Worm (Caenorhabditis elegans) whole organism, young adult: Measurements from ENCODE around the gene cyn-16.

Experiments
- B0035.1 ChIP-seq: sonication (generic microtip); optimal IDR thresholded peaks from 2 replicates; lab custom pipeline; 2016; ENCODE audit warnings: missing genetic modification characterization, mild to moderate bottlenecking, missing compliant biosample characterization, missing genotype, missing genetic modification reagents
- C06A6.2 ChIP-seq: fragments of 200-800 bp; sonication (Bioruptor generic); conservative IDR thresholded peaks from 2 replicates; pipeline ENCODE4 v1.3.6; 2022; ENCODE audit warnings: missing genetic modification characterization, missing compliant biosample characterization
- C17E4.6 ChIP-seq: fragments of 200-800 bp; sonication (Bioruptor generic); IDR thresholded peaks from 2 replicates; pipeline ENCODE4 v1.3.6; 2022; ENCODE audit warnings: missing genetic modification reagents, missing genetic modification characterization, missing compliant biosample characterization
- D2030.7 ChIP-seq: fragments of 200-800 bp; sonication (Bioruptor generic); IDR thresholded peaks from 2 replicates; pipeline ENCODE4 v1.3.6; 2022; ENCODE audit warnings: missing genetic modification reagents, missing genetic modification characterization, missing compliant biosample characterization
- F39B2.1 ChIP-seq: fragments of 200-800 bp; sonication (Bioruptor generic); IDR thresholded peaks from 2 replicates; pipeline ENCODE4 v1.3.6; 2022; ENCODE audit warnings: missing genetic modification reagents, missing genetic modification characterization, missing compliant biosample characterization
- F57C9.4 ChIP-seq: sonication (generic microtip); optimal IDR thresholded peaks from 2 replicates; lab custom pipeline; 2017; ENCODE audit warnings: mild to moderate bottlenecking, missing genetic modification characterization, missing compliant biosample characterization
- K11D2.4 ChIP-seq: fragments of 200-800 bp; sonication (Bioruptor generic); IDR thresholded peaks from 2 replicates; pipeline ENCODE4 v1.3.6; 2022; ENCODE audit warnings: missing genetic modification reagents, missing genetic modification characterization, missing compliant biosample characterization
- K12H6.12 ChIP-seq: fragments of 200-800 bp; sonication (Bioruptor generic); optimal IDR thresholded peaks from 2 replicates; lab custom pipeline; 2018; ENCODE audit warnings: mild to moderate bottlenecking, missing genetic modification characterization, missing compliant biosample characterization
- T07F8.4 ChIP-seq: sonication (generic microtip); optimal IDR thresholded peaks from 2 replicates; lab custom pipeline; 2016; ENCODE audit warnings: mild to moderate bottlenecking, missing genetic modification characterization, moderate library complexity, missing compliant biosample characterization
- Y53G8AR.9 ChIP-seq: fragments of 200-800 bp; sonication (Bioruptor generic); conservative IDR thresholded peaks from 2 replicates; pipeline ENCODE4 v1.3.6; 2022; ENCODE audit warnings: missing genetic modification reagents, missing genetic modification characterization, missing compliant biosample characterization
- Y67H2A.10 ChIP-seq: fragments of 200-800 bp; sonication (Bioruptor generic); conservative IDR thresholded peaks from 2 replicates; pipeline ENCODE4 v1.3.6; 2022; ENCODE audit warnings: missing genetic modification reagents, missing genetic modification characterization, missing compliant biosample characterization
- Y79H2A.3 ChIP-seq: fragments of 200-800 bp; sonication (Bioruptor generic); conservative IDR thresholded peaks from 2 replicates; pipeline ENCODE4 v1.3.6; 2022; ENCODE audit warnings: missing genetic modification reagents, missing genetic modification characterization, missing compliant biosample characterization
- ama-1 ChIP-seq, 3 experiments: fragments of 150-350 bp in 1 of 3; sonication (generic microtip) in 2 of 3; optimal IDR thresholded peaks; 2 replicates each; lab custom pipeline; 2014 to 2018; ENCODE audit warnings: missing biosample characterization in 2 of 3, missing genetic modification characterization in 2 of 3, missing genetic modification reagents in 2 of 3
- atf-7 ChIP-seq: sonication (generic microtip); optimal IDR thresholded peaks from 2 replicates; lab custom pipeline; 2017; ENCODE audit warnings: mild to moderate bottlenecking, missing genetic modification characterization, missing compliant biosample characterization
- bed-1 ChIP-seq: fragments of 200-800 bp; sonication (Bioruptor generic); IDR thresholded peaks from 2 replicates; pipeline ENCODE4 v1.3.6; 2022; ENCODE audit warnings: missing genetic modification reagents, missing genetic modification characterization, missing compliant biosample characterization
- ccch-3 ChIP-seq: fragments of 200-800 bp; sonication (Bioruptor generic); optimal IDR thresholded peaks from 2 replicates; lab custom pipeline; 2018; ENCODE audit warnings: mild to moderate bottlenecking, missing genetic modification characterization, missing compliant biosample characterization
- cebp-1 ChIP-seq, 2 experiments: fragments of 200-800 bp in 1 of 2; sonication (Bioruptor generic) in 1 of 2; sonication (generic microtip) in 1 of 2; IDR thresholded peaks in 1 of 2; optimal IDR thresholded peaks in 1 of 2; 2 replicates each; pipeline versions ENCODE4 v1.3.6 to Lab custom; 2017 to 2022; ENCODE audit warnings: missing compliant biosample characterization in 2 of 2, missing genetic modification characterization in 2 of 2, mild to moderate bottlenecking in 1 of 2, missing genetic modification reagents in 1 of 2, moderate library complexity in 1 of 2
- ceh-40 ChIP-seq: fragments of 200-800 bp; sonication (Bioruptor generic); IDR thresholded peaks from 2 replicates; pipeline ENCODE4 v1.3.6; 2022; ENCODE audit warnings: missing genetic modification characterization, missing compliant biosample characterization
- ceh-79 ChIP-seq: sonication (generic microtip); optimal IDR thresholded peaks from 2 replicates; lab custom pipeline; 2017; ENCODE audit warnings: mild to moderate bottlenecking, missing genetic modification characterization, missing compliant biosample characterization
- dox-1 ChIP-seq: fragments of 200-800 bp; sonication (Bioruptor generic); IDR thresholded peaks from 2 replicates; pipeline ENCODE4 v1.3.6; 2022; ENCODE audit warnings: missing genetic modification reagents, missing genetic modification characterization, missing compliant biosample characterization
- dpff-1 ChIP-seq: sonication (generic microtip); optimal IDR thresholded peaks from 2 replicates; lab custom pipeline; 2017; ENCODE audit warnings: mild to moderate bottlenecking, missing genetic modification characterization, missing compliant biosample characterization
- egl-18 ChIP-seq: fragments of 200-800 bp; sonication (Bioruptor generic); IDR thresholded peaks from 2 replicates; pipeline ENCODE4 v1.3.6; 2022; ENCODE audit warnings: missing genetic modification reagents, missing genetic modification characterization, missing compliant biosample characterization
- ets-4 ChIP-seq: fragments of 200-800 bp; sonication (Bioruptor generic); optimal IDR thresholded peaks from 2 replicates; lab custom pipeline; 2018; ENCODE audit warnings: mild to moderate bottlenecking, missing genetic modification characterization, missing compliant biosample characterization
- hlh-12 ChIP-seq: sonication (generic microtip); optimal IDR thresholded peaks from 2 replicates; lab custom pipeline; 2016; ENCODE audit warnings: missing genetic modification characterization, missing compliant biosample characterization
- hlh-26 ChIP-seq: fragments of 200-800 bp; sonication (Bioruptor generic); conservative IDR thresholded peaks from 2 replicates; pipeline ENCODE4 v1.3.6; 2022; ENCODE audit warnings: missing genetic modification reagents, missing genetic modification characterization, missing compliant biosample characterization
- hrde-1 ChIP-seq: sonication (generic microtip); optimal IDR thresholded peaks from 2 replicates; lab custom pipeline; 2016; ENCODE audit warnings: missing genetic modification characterization, mild to moderate bottlenecking, missing compliant biosample characterization, moderate library complexity, missing genotype, missing genetic modification reagents, borderline replicate concordance
- hsf-1 ChIP-seq: fragments of 200-800 bp; sonication (Bioruptor generic); IDR thresholded peaks from 2 replicates; pipeline ENCODE4 v1.3.6; 2022; ENCODE audit warnings: missing genetic modification reagents, missing genetic modification characterization, missing compliant biosample characterization
- let-607 ChIP-seq, 2 experiments: fragments of 200-800 bp in 1 of 2; sonication (Bioruptor generic) in 1 of 2; sonication (generic microtip) in 1 of 2; optimal IDR thresholded peaks; 2 replicates each; lab custom pipeline; 2016 to 2018; ENCODE audit warnings: mild to moderate bottlenecking in 2 of 2, missing compliant biosample characterization in 2 of 2, missing genetic modification characterization in 2 of 2, moderate library complexity in 2 of 2, missing genotype in 1 of 2
- madf-10 ChIP-seq: sonication (generic microtip); optimal IDR thresholded peaks from 2 replicates; lab custom pipeline; 2016; ENCODE audit warnings: mild to moderate bottlenecking, missing genetic modification characterization, missing compliant biosample characterization
- madf-3 ChIP-seq: fragments of 200-800 bp; sonication (Bioruptor generic); IDR thresholded peaks from 2 replicates; pipeline ENCODE4 v1.3.6; 2022; ENCODE audit warnings: missing genetic modification reagents, missing genetic modification characterization, missing compliant biosample characterization
- madf-8 ChIP-seq: fragments of 200-800 bp; sonication (Bioruptor generic); conservative IDR thresholded peaks from 2 replicates; pipeline ENCODE4 v1.3.6; 2022; ENCODE audit warnings: missing genetic modification reagents, missing genetic modification characterization, missing compliant biosample characterization
- mes-4 ChIP-seq: sonication (generic microtip); optimal IDR thresholded peaks from 2 replicates; lab custom pipeline; 2016; ENCODE audit warnings: missing genotype, missing genetic modification characterization, missing compliant biosample characterization
- mxl-1 ChIP-seq: sonication (generic microtip); optimal IDR thresholded peaks from 2 replicates; lab custom pipeline; 2016; ENCODE audit warnings: missing genetic modification characterization, missing compliant biosample characterization
- nfya-1 ChIP-seq: sonication (generic microtip); optimal IDR thresholded peaks from 2 replicates; lab custom pipeline; 2017; ENCODE audit warnings: antibody characterized with exemption, missing compliant biosample characterization, missing genetic modification characterization, borderline replicate concordance; ENCODE audit not compliant: insufficient read depth
- nhr-120 ChIP-seq: fragments of 200-800 bp; sonication (Bioruptor generic); IDR thresholded peaks from 2 replicates; pipeline ENCODE4 v1.3.6; 2022; ENCODE audit warnings: missing genetic modification characterization, missing compliant biosample characterization
- nhr-27 ChIP-seq: fragments of 200-800 bp; sonication (Bioruptor generic); optimal IDR thresholded peaks from 2 replicates; lab custom pipeline; 2018; ENCODE audit warnings: mild to moderate bottlenecking, missing genetic modification characterization, moderate library complexity, missing compliant biosample characterization
- snpc-1.1 ChIP-seq: sonication (generic microtip); optimal IDR thresholded peaks from 2 replicates; lab custom pipeline; 2017; ENCODE audit warnings: missing genetic modification characterization, mild to moderate bottlenecking, missing compliant biosample characterization, antibody characterized with exemption, moderate library complexity, missing genotype, missing genetic modification reagents; ENCODE audit not compliant: insufficient read depth
- tbx-9 ChIP-seq: sonication (generic microtip); optimal IDR thresholded peaks from 2 replicates; lab custom pipeline; 2016; ENCODE audit warnings: borderline replicate concordance, missing genetic modification characterization, inconsistent platforms, missing compliant biosample characterization
- unc-130 ChIP-seq: sonication (generic microtip); optimal IDR thresholded peaks from 2 replicates; lab custom pipeline; 2016; ENCODE audit warnings: missing genetic modification reagents, missing genetic modification characterization, missing compliant biosample characterization
- zfh-2 ChIP-seq: fragments of 200-800 bp; sonication (Bioruptor generic); conservative IDR thresholded peaks from 2 replicates; pipeline ENCODE4 v1.3.6; 2022; ENCODE audit warnings: missing genetic modification reagents, missing genetic modification characterization, missing compliant biosample characterization
- zim-3 ChIP-seq: sonication (generic microtip); optimal IDR thresholded peaks from 2 replicates; lab custom pipeline; 2017; ENCODE audit warnings: mild to moderate bottlenecking, missing genetic modification characterization, moderate library complexity, missing compliant biosample characterization
- ztf-3 ChIP-seq: fragments of 200-800 bp; sonication (Bioruptor generic); optimal IDR thresholded peaks from 2 replicates; lab custom pipeline; 2018; ENCODE audit warnings: mild to moderate bottlenecking, missing genetic modification characterization, missing compliant biosample characterization
- ztf-6 ChIP-seq: fragments of 200-800 bp; sonication (Bioruptor generic); IDR thresholded peaks from 2 replicates; pipeline ENCODE4 v1.3.6; 2022; ENCODE audit warnings: missing genetic modification reagents, missing genetic modification characterization, missing compliant biosample characterization

The cyn-16 gene

DNA sequence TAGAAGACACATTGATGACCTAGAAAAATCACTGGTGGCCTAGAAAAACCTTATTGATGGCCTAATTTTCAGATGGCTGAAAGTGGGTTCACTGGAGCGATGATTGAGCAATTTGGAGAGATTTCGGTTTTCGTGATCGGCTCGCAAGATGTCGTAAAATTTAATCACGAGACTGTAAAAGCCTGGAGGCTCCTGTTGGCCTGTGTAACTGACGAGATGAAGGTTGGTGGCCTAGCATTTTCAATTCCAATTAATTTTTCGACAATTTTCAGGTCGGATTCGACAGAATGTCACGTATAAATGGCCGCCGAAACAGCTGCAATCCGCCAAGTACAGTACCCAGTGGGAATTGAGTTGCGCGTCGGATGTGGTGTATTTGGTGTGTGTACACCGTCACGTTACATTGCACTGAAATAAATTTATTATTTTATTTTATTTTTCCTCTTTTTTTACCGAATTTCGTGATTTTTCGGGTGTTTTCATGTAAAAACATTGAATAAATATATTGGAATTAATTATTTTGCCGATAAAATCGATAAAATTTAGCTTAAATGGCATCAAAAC, 13.1 kb downstream of the cyn-16 start, which contains the start of gene Y17G7B.12:
Gene Y17G7B.12 (plus strand): TSS at position 547 of the 564 bp plus-strand sequence.
- TF ChIP-seq zfh-2 (GFP tag; lab: Robert Waterston, UW) (no peak), D2030.7 (GFP tag; lab: Robert Waterston, UW) (no peak), ccch-3 (GFP tag; lab: Kevin White, UChicago) (no peak), madf-8 (no peak), atf-7 (tag; lab: Kevin White, UChicago) (no peak), egl-18 (GFP tag; lab: Robert Waterston, UW) (no peak), ets-4 (no peak), B0035.1 (tag; lab: Kevin White, UChicago) (no peak), dpff-1 (tag; lab: Kevin White, UChicago) (no peak), ama-1 (optimal IDR thresholded peaks at IDR 0.05; lab: Kevin White, UChicago) (no peak), ama-1 (GFP tag; optimal IDR thresholded peaks at IDR 0.05; lab: Kevin White, UChicago) (no peak), C06A6.2 (no peak), C17E4.6 (GFP tag; lab: Robert Waterston, UW) (no peak), ceh-40 (GFP tag; lab: Robert Waterston, UW) (no peak), cebp-1 (GFP tag; IDR thresholded peaks at IDR 0.05; lab: Robert Waterston, UW) (no peak), cebp-1 (tag; optimal IDR thresholded peaks at IDR 0.05; lab: Kevin White, UChicago) (no peak), dox-1 (GFP tag; lab: Robert Waterston, UW) (no peak)

DNA sequence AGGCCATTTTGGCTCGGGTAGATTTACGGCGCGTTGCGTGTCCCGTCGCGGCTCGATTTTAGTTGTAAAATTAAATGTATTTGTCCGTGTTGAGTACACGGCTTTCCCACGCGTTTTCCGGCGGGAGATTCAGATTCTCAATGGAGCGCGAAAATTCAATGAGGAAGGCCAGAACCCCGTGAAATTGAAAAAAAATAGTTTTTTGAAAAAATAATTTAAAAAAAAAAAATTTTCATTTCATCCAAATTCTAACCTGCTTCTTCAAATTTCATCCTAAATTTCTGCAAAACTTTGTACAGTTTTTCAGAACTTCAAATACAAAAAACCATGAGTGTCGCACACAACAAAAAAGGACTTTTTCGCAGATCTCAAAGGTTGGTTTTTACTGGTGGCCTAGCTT, 27.8 kb downstream of the cyn-16 start, which contains the start of gene glb-29:
Gene glb-29 (plus strand): TSS at position 301 of the 400 bp plus-strand sequence.
- TF ChIP-seq K12H6.12 (tag; lab: Kevin White, UChicago) (no peak), mes-4 (no peak), snpc-1.1 (tag; lab: Kevin White, UChicago) (no peak), ceh-79 (tag; lab: Kevin White, UChicago) (no peak), madf-8 (no peak), tbx-9 (tag; lab: Kevin White, UChicago) (no peak)

DNA sequence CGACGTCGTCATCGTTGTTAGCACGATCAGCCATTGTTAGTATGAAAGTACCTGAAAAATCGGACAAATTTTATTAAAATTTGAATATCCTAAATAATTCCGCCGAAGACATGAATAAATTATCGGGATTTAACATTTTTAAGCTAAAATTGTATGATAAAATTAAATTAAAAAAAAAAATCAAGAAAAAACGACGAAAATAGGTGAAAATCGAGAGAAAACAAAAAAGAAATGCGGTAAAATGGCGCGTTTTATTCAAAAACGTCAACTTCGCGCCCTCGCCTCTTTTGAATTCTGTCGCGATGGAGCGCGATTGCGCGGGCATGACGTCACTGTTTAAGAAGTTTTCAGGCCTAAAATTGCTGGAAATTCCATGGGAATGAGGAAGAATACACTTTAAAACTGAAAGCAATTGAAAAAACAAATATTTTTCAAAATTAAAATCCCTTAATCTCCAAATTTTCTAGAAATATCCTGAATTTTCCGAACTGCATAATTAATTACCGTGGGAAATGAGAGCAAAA, 29.9 kb downstream of the cyn-16 start, which contains the start of gene mcm-2:
Gene mcm-2 (minus strand): TSS at position 51 of the 524 bp plus-strand sequence.
- TF ChIP-seq F39B2.1 (GFP tag; lab: Robert Waterston, UW) (no peak), hsf-1 (GFP tag; lab: Robert Waterston, UW) (peak; percentile 87), zfh-2 (GFP tag; lab: Robert Waterston, UW) (no peak), nfya-1 (tag; lab: Kevin White, UChicago) (no peak), Y67H2A.10 (GFP tag; lab: Robert Waterston, UW) (peak; percentile 71; the same call in 1 of the 2 replicates), Y79H2A.3 (GFP tag; lab: Robert Waterston, UW) (peak; percentile 65; the same call in 1 of the 2 replicates), C17E4.6 (GFP tag; lab: Robert Waterston, UW) (peak; percentile 90), C06A6.2 (no peak), hlh-12 (tag; lab: Kevin White, UChicago) (no peak), F57C9.4 (no peak), Y53G8AR.9 (GFP tag; lab: Robert Waterston, UW) (peak; percentile 93; the same call in 1 of the 2 replicates), egl-18 (GFP tag; lab: Robert Waterston, UW) (no peak), madf-3 (GFP tag; lab: Robert Waterston, UW) (no peak), hrde-1 (tag; lab: Kevin White, UChicago) (peak; percentile 46), unc-130 (peak; percentile 91), ztf-3 (GFP tag; lab: Kevin White, UChicago) (no peak), bed-1 (GFP tag; lab: Robert Waterston, UW) (no peak), hlh-26 (GFP tag; lab: Robert Waterston, UW) (no peak), madf-10 (tag; lab: Kevin White, UChicago) (no peak), ceh-79 (tag; lab: Kevin White, UChicago) (no peak), nhr-120 (GFP tag; lab: Robert Waterston, UW) (no peak), mxl-1 (tag; lab: Kevin White, UChicago) (no peak), let-607 (tag; optimal IDR thresholded peaks at IDR 0.05; lab: Kevin White, UChicago) (no peak), zim-3 (tag; lab: Kevin White, UChicago) (no peak), T07F8.4 (no peak), nhr-27 (tag; lab: Kevin White, UChicago) (no peak), K11D2.4 (GFP tag; lab: Robert Waterston, UW) (no peak), ztf-6 (GFP tag; lab: Robert Waterston, UW) (no peak)
